Worm (Caenorhabditis elegans): ENCODE results near the gene C28A5.1.

C28A5.1 gene

DNA sequence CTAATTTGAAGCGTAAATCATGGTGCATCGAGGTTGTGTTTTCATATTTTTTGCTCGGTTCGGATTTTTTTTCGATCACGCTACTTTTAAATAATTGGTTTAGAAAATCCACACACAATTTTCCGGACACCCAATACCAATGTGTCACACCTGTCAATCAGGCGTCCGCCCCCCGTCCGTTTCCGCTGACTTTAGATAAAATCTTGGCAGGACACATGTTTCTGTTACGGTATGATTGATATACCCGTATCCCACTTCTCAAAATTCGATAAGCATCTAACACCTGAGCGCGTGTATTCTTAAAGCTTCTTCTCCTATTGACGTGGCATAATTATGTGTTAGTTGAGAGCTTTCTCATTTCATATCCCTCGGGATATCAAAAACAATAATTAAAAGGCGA, 13.9 kb upstream of the C28A5.1 start:
- TF ChIP-seq C08G9.2 (tag; optimal IDR thresholded peaks at IDR 0.05): no peak
- no peak for TF ChIP-seq ceh-2 (tag; optimal IDR thresholded peaks at IDR 0.05)
- peak; percentile 53 for TF ChIP-seq unc-55 (GFP tag; optimal IDR thresholded peaks at IDR 0.05)
- TF ChIP-seq ceh-14 (tag; optimal IDR thresholded peaks at IDR 0.05): no peak
- no peak for TF ChIP-seq hlh-6 (tag; optimal IDR thresholded peaks at IDR 0.05)
- no peak for TF ChIP-seq Y22D7AL.16 (tag; optimal IDR thresholded peaks at IDR 0.05)
- TF ChIP-seq odd-2 (tag; optimal IDR thresholded peaks at IDR 0.05): no peak
- TF ChIP-seq lim-6 (tag; optimal IDR thresholded peaks at IDR 0.05): no peak

DNA sequence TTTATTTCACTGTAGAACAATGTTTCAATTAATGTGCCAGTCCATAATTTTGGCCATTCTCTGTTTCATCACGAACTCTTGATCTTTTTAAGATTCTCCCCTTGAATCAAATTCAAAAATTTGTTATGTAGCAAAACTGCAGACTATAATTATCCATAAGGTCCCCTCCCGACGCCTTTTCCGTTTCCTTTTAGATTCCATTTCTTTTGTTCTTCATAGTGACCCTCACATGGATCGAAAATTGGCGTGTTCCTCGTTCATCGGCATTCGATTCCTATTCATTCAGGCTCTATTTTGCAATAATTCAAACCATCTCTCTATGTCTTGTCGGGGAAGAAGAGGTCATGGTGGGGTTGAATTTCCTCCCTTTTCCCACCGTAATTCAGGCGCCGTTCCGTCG, 10.3 kb upstream of the C28A5.1 start:
- TF ChIP-seq pat-9 (tag; optimal IDR thresholded peaks at IDR 0.05): no peak
- TF ChIP-seq elt-4 (tag; optimal IDR thresholded peaks at IDR 0.05): no peak
- TF ChIP-seq gmeb-2 (tag; optimal IDR thresholded peaks at IDR 0.05): no peak
- TF ChIP-seq pha-4 (tag; optimal IDR thresholded peaks at IDR 0.05): no peak
- TF ChIP-seq T23F11.4 (GFP tag; optimal IDR thresholded peaks at IDR 0.05): no peak
- no peak for TF ChIP-seq tbx-2 (tag; optimal IDR thresholded peaks at IDR 0.05)
- no peak for TF ChIP-seq sdc-2 (tag; optimal IDR thresholded peaks at IDR 0.05)
- TF ChIP-seq ceh-31 (tag; optimal IDR thresholded peaks at IDR 0.05): no peak
- no peak for TF ChIP-seq dve-1 (tag; optimal IDR thresholded peaks at IDR 0.05)
- TF ChIP-seq nhr-232 (tag; optimal IDR thresholded peaks at IDR 0.05): no peak
- TF ChIP-seq npax-4 (tag; optimal IDR thresholded peaks at IDR 0.05): no peak
- TF ChIP-seq hlh-15 (tag; optimal IDR thresholded peaks at IDR 0.05): no peak

DNA sequence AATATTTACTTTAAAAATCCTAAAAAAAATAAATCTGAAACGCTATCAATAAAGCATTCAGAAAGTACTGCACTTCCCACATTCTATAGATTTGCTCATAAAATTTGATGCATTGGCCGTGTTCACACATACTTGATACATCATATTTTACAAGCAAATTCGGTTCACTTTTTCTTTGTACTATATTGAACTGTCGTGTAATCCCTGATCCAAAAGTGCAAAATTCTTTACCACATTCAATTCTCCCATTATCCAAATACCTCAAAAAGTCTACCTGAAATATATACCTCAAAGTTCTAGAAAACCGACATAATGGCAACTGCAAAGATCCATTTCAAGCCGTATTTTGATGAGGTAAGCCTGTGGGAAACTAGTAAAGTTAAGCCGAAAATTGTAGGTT, 7.6 kb upstream of the C28A5.1 start, which contains the start of gene nex-3:
TSS of gene nex-3 (plus strand) at position 301 of the 400 bp plus-strand sequence.
- TF ChIP-seq ceh-24 (tag; optimal IDR thresholded peaks at IDR 0.05): no peak
- TF ChIP-seq hlh-30 (tag; optimal IDR thresholded peaks at IDR 0.05; ENCODE audit: insufficient read depth): no peak
- no peak for TF ChIP-seq eyg-1 (tag; optimal IDR thresholded peaks at IDR 0.05)
- TF ChIP-seq madf-2 (tag; optimal IDR thresholded peaks at IDR 0.05): no peak
- no peak for TF ChIP-seq ceh-30 (tag; optimal IDR thresholded peaks at IDR 0.05)
- TF ChIP-seq nhr-232 (tag; optimal IDR thresholded peaks at IDR 0.05): no peak
- no peak for TF ChIP-seq ceh-18 (tag; optimal IDR thresholded peaks at IDR 0.05)
- TF ChIP-seq ahr-1 (tag; optimal IDR thresholded peaks at IDR 0.05): no peak
- no peak for TF ChIP-seq che-1 (tag; optimal IDR thresholded peaks at IDR 0.05)
- no peak for TF ChIP-seq elt-4 (tag; optimal IDR thresholded peaks at IDR 0.05)
- no peak for TF ChIP-seq dve-1 (tag; optimal IDR thresholded peaks at IDR 0.05)
- TF ChIP-seq K09A11.1 (tag; optimal IDR thresholded peaks at IDR 0.05; ENCODE audit: insufficient read depth): no peak
- TF ChIP-seq unc-42 (tag; optimal IDR thresholded peaks at IDR 0.05): no peak
- no peak for TF ChIP-seq pat-9 (tag; optimal IDR thresholded peaks at IDR 0.05)
- TF ChIP-seq ceh-9 (tag; optimal IDR thresholded peaks at IDR 0.05): no peak
- TF ChIP-seq hlh-8 (tag; optimal IDR thresholded peaks at IDR 0.05): no peak
- no peak for TF ChIP-seq hlh-6 (tag; optimal IDR thresholded peaks at IDR 0.05)
- TF ChIP-seq ceh-6 (GFP tag; optimal IDR thresholded peaks at IDR 0.05): no peak
- TF ChIP-seq unc-55 (GFP tag; optimal IDR thresholded peaks at IDR 0.05): no peak

- TF ChIP-seq elt-4 (tag; optimal IDR thresholded peaks at IDR 0.05): no peak
- TF ChIP-seq ceh-31 (tag; optimal IDR thresholded peaks at IDR 0.05): no peak
- no peak for TF ChIP-seq C08G9.2 (tag; optimal IDR thresholded peaks at IDR 0.05)
- TF ChIP-seq ceh-45 (GFP tag; IDR thresholded peaks at IDR 0.05): no peak
- no peak for TF ChIP-seq K09A11.1 (tag; optimal IDR thresholded peaks at IDR 0.05; ENCODE audit: insufficient read depth)
- TF ChIP-seq syd-9 (tag; optimal IDR thresholded peaks at IDR 0.05): no peak
- no peak for TF ChIP-seq unc-42 (tag; optimal IDR thresholded peaks at IDR 0.05)
- no peak for TF ChIP-seq dve-1 (tag; optimal IDR thresholded peaks at IDR 0.05)
- TF ChIP-seq eyg-1 (tag; optimal IDR thresholded peaks at IDR 0.05): no peak
- TF ChIP-seq ceh-14 (tag; optimal IDR thresholded peaks at IDR 0.05): no peak
- TF ChIP-seq pros-1 (tag; optimal IDR thresholded peaks at IDR 0.05): no peak
- TF ChIP-seq F13H6.1 (tag; optimal IDR thresholded peaks at IDR 0.05): no peak
- TF ChIP-seq pax-1 (tag; optimal IDR thresholded peaks at IDR 0.05): no peak
- no peak for TF ChIP-seq hlh-13 (GFP tag; optimal IDR thresholded peaks at IDR 0.05)
- no peak for TF ChIP-seq ceh-6 (GFP tag; optimal IDR thresholded peaks at IDR 0.05)
Observed at ce11 chrIII:4439493-4439983, 5.4 kb upstream of the C28A5.1 start, which contains the start of gene C28A5.2. C28A5.2 (minus strand) TSS chrIII:4439543.
